Fruit fly (Drosophila melanogaster): ENCODE results near the gene CG11854.

CG11854 gene

dm6 chr3R:25245052-25245813 is 3.4 kb downstream of the CG11854 start, which contains the start of gene bam (continued):
- TF ChIP-seq Hmr (GFP tag; optimal IDR thresholded peaks at IDR 0.05) (peak; percentile 59), CG8924 (tag; optimal IDR thresholded peaks at IDR 0.05) (peak; percentile 4), B-H2 (GFP tag; optimal IDR thresholded peaks at IDR 0.05) (peak; percentile 58), tap (tag; optimal IDR thresholded peaks at IDR 0.05) (peak; percentile 14), Rfx (GFP tag; IDR thresholded peaks at IDR 0.05) (no peak), sug (tag; optimal IDR thresholded peaks at IDR 0.05) (peak; percentile 46), CG2199 (GFP tag; IDR thresholded peaks at IDR 0.05) (peak; percentile 59; the same call in 2 of the 3 replicates)

- TF ChIP-seq Trl (optimal IDR thresholded peaks at IDR 0.05) (no peak), Trl (GFP tag; optimal IDR thresholded peaks at IDR 0.05) (peak; percentile 99), CG11456 (GFP tag; IDR thresholded peaks at IDR 0.05) (peak; percentile 99), zen2 (GFP tag; IDR thresholded peaks at IDR 0.05; ENCODE audit: partially characterized antibody) (no peak), CG12659 (GFP tag; optimal IDR thresholded peaks at IDR 0.05) (peak; percentile 99), CG1529 (GFP tag; optimal IDR thresholded peaks at IDR 0.05) (peak; percentile 96), jing (GFP tag; optimal IDR thresholded peaks at IDR 0.05) (peak; percentile 94), CG13624 (GFP tag; optimal IDR thresholded peaks at IDR 0.05) (peak; percentile 99), lov (optimal IDR thresholded peaks at IDR 0.05) (no peak), lov (GFP tag; IDR thresholded peaks at IDR 0.05) (peak; percentile 99), CG1602 (GFP tag; optimal IDR thresholded peaks at IDR 0.05) (peak; percentile 95), CG2199 (GFP tag; IDR thresholded peaks at IDR 0.05) (peak; percentile 96), Ptx1 (GFP tag; IDR thresholded peaks at IDR 0.05) (peak; percentile 96), Optix (GFP tag; IDR thresholded peaks at IDR 0.05) (peak; percentile 96), bbx (GFP tag; IDR thresholded peaks at IDR 0.05; ENCODE audit: partially characterized antibody) (0 out of 2 replicates have a peak, but pooled peaks have one; percentile 34), CG10654 (GFP tag; optimal IDR thresholded peaks at IDR 0.05) (peak; percentile 99), H15 (GFP tag; IDR thresholded peaks at IDR 0.05) (peak; percentile 97), Dref (GFP tag; IDR thresholded peaks at IDR 0.05) (peak; percentile 59), pho (GFP tag; optimal IDR thresholded peaks at IDR 0.05) (peak; percentile 99), CHES-1-like (GFP tag; optimal IDR thresholded peaks at IDR 0.05) (peak; percentile 99), CG11398 (GFP tag; optimal IDR thresholded peaks at IDR 0.05) (peak; percentile 99), CG10565 (GFP tag; optimal IDR thresholded peaks at IDR 0.05) (peak; percentile 91), Sry-β (GFP tag; optimal IDR thresholded peaks at IDR 0.05) (peak; percentile 80), Dp (GFP tag; optimal IDR thresholded peaks at IDR 0.05) (peak; percentile 77), YL-1 (GFP tag; optimal IDR thresholded peaks at IDR 0.05) (peak; percentile 100), dmrt99B (tag; optimal IDR thresholded peaks at IDR 0.05) (peak; percentile 91), CrebB (tag; optimal IDR thresholded peaks at IDR 0.05) (peak; percentile 99), CG12155 (GFP tag; optimal IDR thresholded peaks at IDR 0.05) (peak; percentile 93), CG2129 (GFP tag; IDR thresholded peaks at IDR 0.05; ENCODE audit: partially characterized antibody) (no peak), Dad (GFP tag; optimal IDR thresholded peaks at IDR 0.05) (peak; percentile 99), HmgD (GFP tag; optimal IDR thresholded peaks at IDR 0.05) (peak; percentile 99), CG6791 (GFP tag; IDR thresholded peaks at IDR 0.05; ENCODE audit: partially characterized antibody) (peak; percentile 32; the same call in 1 of the 3 replicates), sr (GFP tag; IDR thresholded peaks at IDR 0.05) (peak; percentile 98), Nf-YB (GFP tag; optimal IDR thresholded peaks at IDR 0.05) (peak; percentile 84), Dbx (GFP tag; IDR thresholded peaks at IDR 0.05) (peak; percentile 99), CG13296 (GFP tag; optimal IDR thresholded peaks at IDR 0.05) (peak; percentile 98), HmgZ (tag; optimal IDR thresholded peaks at IDR 0.05) (peak; percentile 99), CG11504 (tag; optimal IDR thresholded peaks at IDR 0.05) (peak; percentile 93), fd3F (GFP tag; optimal IDR thresholded peaks at IDR 0.05) (peak; percentile 97), croc (GFP tag; conservative IDR thresholded peaks at IDR 0.05) (peak; percentile 88), CG18599 (GFP tag; optimal IDR thresholded peaks at IDR 0.05) (peak; percentile 98)
Observed at dm6 chr3R:25247379-25247869, 5.6 kb downstream of the CG11854 start, which contains the start of the genes RpS27 and Nup37. TSS of gene RpS27 (minus strand) at chr3R:25247514. TSS of gene Nup37 (plus strand) at chr3R:25247658.
